Worm (Caenorhabditis elegans) whole organism, young adult: Measurements from ENCODE around the gene C38D4.10.

Experiments used
- F10E7.11 ChIP-seq: sonication (generic microtip); optimal IDR thresholded peaks from 2 replicates; lab custom pipeline; 2017; ENCODE audit warnings: mild to moderate bottlenecking, missing genetic modification characterization, moderate library complexity, missing compliant biosample characterization
- F23B12.7 ChIP-seq: sonication (generic microtip); optimal IDR thresholded peaks from 2 replicates; lab custom pipeline; 2017; ENCODE audit warnings: missing genetic modification characterization, mild to moderate bottlenecking, missing compliant biosample characterization, antibody characterized with exemption, moderate library complexity; ENCODE audit not compliant: insufficient read depth
- F37B4.10 ChIP-seq: fragments of 200-800 bp; sonication (Bioruptor generic); IDR thresholded peaks from 2 replicates; pipeline ENCODE4 v1.3.6; 2022; ENCODE audit warnings: missing genetic modification characterization, missing compliant biosample characterization
- F49E8.2 ChIP-seq: sonication (generic microtip); optimal IDR thresholded peaks from 3 replicates; lab custom pipeline; 2017; ENCODE audit warnings: missing genetic modification characterization, mild to moderate bottlenecking, missing compliant biosample characterization, antibody characterized with exemption, moderate library complexity; ENCODE audit not compliant: insufficient read depth
- F55B11.4 ChIP-seq: sonication (generic microtip); optimal IDR thresholded peaks from 2 replicates; lab custom pipeline; 2016; ENCODE audit warnings: missing compliant biosample characterization, missing genetic modification characterization, borderline replicate concordance; ENCODE audit not compliant: insufficient read depth
- T26A5.8 ChIP-seq: sonication (generic microtip); optimal IDR thresholded peaks from 2 replicates; lab custom pipeline; 2016; ENCODE audit warnings: missing genetic modification characterization, missing compliant biosample characterization
- Y56A3A.18 ChIP-seq: fragments of 200-800 bp; sonication (Bioruptor generic); IDR thresholded peaks from 2 replicates; pipeline ENCODE4 v1.3.6; 2022; ENCODE audit warnings: missing genetic modification reagents, missing genetic modification characterization, missing compliant biosample characterization
- akir-1 ChIP-seq: fragments of 200-800 bp; sonication (Bioruptor generic); optimal IDR thresholded peaks from 2 replicates; lab custom pipeline; 2018; ENCODE audit warnings: mild to moderate bottlenecking, missing genetic modification characterization, moderate library complexity, missing compliant biosample characterization
- athp-1 ChIP-seq: sonication (generic microtip); optimal IDR thresholded peaks from 2 replicates; lab custom pipeline; 2017; ENCODE audit warnings: mild to moderate bottlenecking, missing genetic modification characterization, missing compliant biosample characterization
- attf-3 ChIP-seq: fragments of 200-800 bp; sonication (Bioruptor generic); conservative IDR thresholded peaks from 2 replicates; pipeline ENCODE4 v1.3.6; 2022; ENCODE audit warnings: missing genetic modification reagents, missing genetic modification characterization, missing compliant biosample characterization
- ccch-3 ChIP-seq: fragments of 200-800 bp; sonication (Bioruptor generic); optimal IDR thresholded peaks from 2 replicates; lab custom pipeline; 2018; ENCODE audit warnings: mild to moderate bottlenecking, missing genetic modification characterization, missing compliant biosample characterization
- cebp-2 ChIP-seq: fragments of 200-800 bp; sonication (Bioruptor generic); IDR thresholded peaks from 2 replicates; pipeline ENCODE4 v1.3.6; 2022; ENCODE audit warnings: missing genetic modification characterization, missing compliant biosample characterization
- ceh-58 ChIP-seq: fragments of 200-800 bp; sonication (Bioruptor generic); IDR thresholded peaks from 2 replicates; pipeline ENCODE4 v1.3.6; 2022; ENCODE audit warnings: missing genetic modification characterization, missing compliant biosample characterization
- ceh-91 ChIP-seq: fragments of 200-800 bp; sonication (Bioruptor generic); IDR thresholded peaks from 2 replicates; pipeline ENCODE4 v1.3.6; 2022; ENCODE audit warnings: missing genetic modification reagents, missing genetic modification characterization, missing compliant biosample characterization
- dox-1 ChIP-seq: fragments of 200-800 bp; sonication (Bioruptor generic); IDR thresholded peaks from 2 replicates; pipeline ENCODE4 v1.3.6; 2022; ENCODE audit warnings: missing genetic modification reagents, missing genetic modification characterization, missing compliant biosample characterization
- egl-18 ChIP-seq: fragments of 200-800 bp; sonication (Bioruptor generic); IDR thresholded peaks from 2 replicates; pipeline ENCODE4 v1.3.6; 2022; ENCODE audit warnings: missing genetic modification reagents, missing genetic modification characterization, missing compliant biosample characterization
- egrh-3 ChIP-seq: fragments of 200-800 bp; sonication (Bioruptor generic); IDR thresholded peaks from 2 replicates; pipeline ENCODE4 v1.3.6; 2022; ENCODE audit warnings: missing genetic modification reagents, missing genetic modification characterization, missing compliant biosample characterization
- ekl-4 ChIP-seq: fragments of 200-800 bp; sonication (Bioruptor generic); IDR thresholded peaks from 2 replicates; pipeline ENCODE4 v1.3.6; 2022; ENCODE audit warnings: missing genetic modification reagents, missing genetic modification characterization, missing compliant biosample characterization
- hlh-26 ChIP-seq: fragments of 200-800 bp; sonication (Bioruptor generic); conservative IDR thresholded peaks from 2 replicates; pipeline ENCODE4 v1.3.6; 2022; ENCODE audit warnings: missing genetic modification reagents, missing genetic modification characterization, missing compliant biosample characterization
- lag-1 ChIP-seq: fragments of 200-800 bp; sonication (Bioruptor generic); IDR thresholded peaks from 2 replicates; pipeline ENCODE4 v1.3.6; 2022; ENCODE audit warnings: missing genetic modification reagents, missing genetic modification characterization, missing compliant biosample characterization
- let-526 ChIP-seq: fragments of 200-800 bp; sonication (Bioruptor generic); IDR thresholded peaks from 2 replicates; pipeline ENCODE4 v1.3.6; 2022; ENCODE audit warnings: missing genetic modification reagents, missing genetic modification characterization, missing compliant biosample characterization
- lin-26 ChIP-seq: fragments of 200-800 bp; sonication (Bioruptor generic); IDR thresholded peaks from 2 replicates; pipeline ENCODE4 v1.3.6; 2022; ENCODE audit warnings: missing genetic modification reagents, missing genetic modification characterization, missing compliant biosample characterization
- lin-40 ChIP-seq: sonication (generic microtip); optimal IDR thresholded peaks from 2 replicates; lab custom pipeline; 2016; ENCODE audit warnings: missing genetic modification characterization, mild to moderate bottlenecking, missing compliant biosample characterization, missing genotype, missing genetic modification reagents
- lsy-27 ChIP-seq: sonication (generic microtip); optimal IDR thresholded peaks from 2 replicates; lab custom pipeline; 2017; ENCODE audit warnings: missing genetic modification characterization, mild to moderate bottlenecking, missing compliant biosample characterization, antibody characterized with exemption, missing genotype, borderline replicate concordance; ENCODE audit not compliant: insufficient read depth
- madf-3 ChIP-seq: fragments of 200-800 bp; sonication (Bioruptor generic); IDR thresholded peaks from 2 replicates; pipeline ENCODE4 v1.3.6; 2022; ENCODE audit warnings: missing genetic modification reagents, missing genetic modification characterization, missing compliant biosample characterization
- mel-28 ChIP-seq: sonication (generic microtip); optimal IDR thresholded peaks from 2 replicates; lab custom pipeline; 2016; ENCODE audit warnings: borderline replicate concordance, mild to moderate bottlenecking, missing genetic modification characterization, missing compliant biosample characterization
- pbrm-1 ChIP-seq: fragments of 200-800 bp; sonication (Bioruptor generic); IDR thresholded peaks from 2 replicates; pipeline ENCODE4 v1.3.6; 2022; ENCODE audit warnings: missing genetic modification reagents, missing genetic modification characterization, missing compliant biosample characterization
- pha-4 ChIP-seq: fragments of 150-350 bp; sonication (generic microtip); optimal IDR thresholded peaks from 2 replicates; lab custom pipeline; 2014; ENCODE audit warnings: missing biosample characterization, missing genetic modification reagents, missing genetic modification characterization
- rec-8 ChIP-seq, 2 experiments: sonication (generic microtip); optimal IDR thresholded peaks; 2 replicates each; lab custom pipeline; 2016; ENCODE audit warnings: mild to moderate bottlenecking in 2 of 2, missing genetic modification characterization in 2 of 2, missing genetic modification reagents in 2 of 2, missing genotype in 2 of 2, missing biosample characterization in 1 of 2, missing compliant biosample characterization in 1 of 2, moderate library complexity in 1 of 2
- snpc-3.4 ChIP-seq: sonication (generic microtip); optimal IDR thresholded peaks from 2 replicates; lab custom pipeline; 2017; ENCODE audit warnings: missing genetic modification characterization, mild to moderate bottlenecking, missing compliant biosample characterization, antibody characterized with exemption, moderate library complexity, missing genotype, missing genetic modification reagents
- tbp1 ChIP-seq: fragments of 200-800 bp; sonication (Bioruptor generic); optimal IDR thresholded peaks from 2 replicates; lab custom pipeline; 2018; ENCODE audit warnings: mild to moderate bottlenecking, missing genetic modification characterization, missing compliant biosample characterization
- zfh-2 ChIP-seq: fragments of 200-800 bp; sonication (Bioruptor generic); conservative IDR thresholded peaks from 2 replicates; pipeline ENCODE4 v1.3.6; 2022; ENCODE audit warnings: missing genetic modification reagents, missing genetic modification characterization, missing compliant biosample characterization
- zim-3 ChIP-seq: sonication (generic microtip); optimal IDR thresholded peaks from 2 replicates; lab custom pipeline; 2017; ENCODE audit warnings: mild to moderate bottlenecking, missing genetic modification characterization, moderate library complexity, missing compliant biosample characterization
- ztf-25 ChIP-seq: fragments of 200-800 bp; sonication (Bioruptor generic); IDR thresholded peaks from 2 replicates; pipeline ENCODE4 v1.3.6; 2022; ENCODE audit warnings: missing genetic modification reagents, missing genetic modification characterization, missing compliant biosample characterization
- ztf-6 ChIP-seq: fragments of 200-800 bp; sonication (Bioruptor generic); IDR thresholded peaks from 2 replicates; pipeline ENCODE4 v1.3.6; 2022; ENCODE audit warnings: missing genetic modification reagents, missing genetic modification characterization, missing compliant biosample characterization

The C38D4.10 gene

ce11 chrIII:4811195-4811594, 28.9 kb downstream of the C38D4.10 start, which contains the start of gene C38D4.7:
TSS of gene C38D4.7 (minus strand) at chrIII:4811295.
- TF ChIP-seq T26A5.8, result no peak
- TF ChIP-seq dox-1 (GFP tag; lab: Robert Waterston, UW), result no peak
- no peak for TF ChIP-seq rec-8 (tag; optimal IDR thresholded peaks at IDR 0.05; lab: Kevin White, UChicago)
- no peak for TF ChIP-seq akir-1 (GFP tag; lab: Kevin White, UChicago)
- no peak for TF ChIP-seq let-526
- no peak for TF ChIP-seq zim-3 (tag; lab: Kevin White, UChicago)
- TF ChIP-seq attf-3 (GFP tag; lab: Robert Waterston, UW), result no peak
- TF ChIP-seq F55B11.4 (tag; lab: Kevin White, UChicago), result no peak
- TF ChIP-seq athp-1, result no peak
- TF ChIP-seq zfh-2 (GFP tag; lab: Robert Waterston, UW), result no peak
- TF ChIP-seq ekl-4 (GFP tag; lab: Robert Waterston, UW), result no peak
- TF ChIP-seq F37B4.10 (GFP tag; lab: Robert Waterston, UW), result no peak
- TF ChIP-seq lin-40, result no peak
- no peak for TF ChIP-seq ztf-25
- TF ChIP-seq lin-26 (GFP tag; lab: Robert Waterston, UW), result no peak
- no peak for TF ChIP-seq egrh-3 (GFP tag; lab: Robert Waterston, UW)
- no peak for TF ChIP-seq lsy-27 (tag; lab: Kevin White, UChicago)
- no peak for TF ChIP-seq F10E7.11 (tag; lab: Kevin White, UChicago)
- TF ChIP-seq lag-1 (GFP tag; lab: Robert Waterston, UW), result no peak
- TF ChIP-seq mel-28 (tag; lab: Kevin White, UChicago), result no peak

- no peak for TF ChIP-seq hlh-26 (GFP tag; lab: Robert Waterston, UW)
- TF ChIP-seq snpc-3.4 (tag; lab: Kevin White, UChicago), result no peak
- TF ChIP-seq Y56A3A.18, result no peak
- no peak for TF ChIP-seq rec-8 (tag; optimal IDR thresholded peaks at IDR 0.05; lab: Kevin White, UChicago)
Measured at ce11 chrIII:4814730-4815129, 32.4 kb downstream of the C38D4.10 start, which contains the start of gene arl-6. TSS of gene arl-6 (minus strand) at chrIII:4814830.

DNA sequence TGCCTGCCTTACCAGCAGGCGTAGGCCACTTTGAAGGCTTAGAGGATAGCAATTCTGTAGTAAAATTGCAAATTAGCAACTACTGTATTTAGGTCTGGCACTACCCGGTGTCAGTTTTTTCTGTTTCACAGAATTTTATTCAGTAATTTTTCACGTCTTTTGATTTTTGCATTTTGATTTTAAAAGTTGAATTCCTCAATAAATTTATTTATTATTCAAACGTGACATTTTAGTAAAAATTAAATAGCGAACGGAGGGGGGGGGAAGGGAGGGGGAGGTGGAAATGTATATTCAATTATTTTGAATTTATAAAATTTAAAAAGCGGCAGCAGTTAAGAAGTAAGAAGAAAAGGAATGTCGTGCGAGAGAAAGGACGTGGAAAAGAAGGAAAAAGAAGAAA, 34.9 kb downstream of the C38D4.10 start, which contains the start of gene F26A1.4:
Gene F26A1.4 (plus strand): TSS at position 301 of the 400 bp plus-strand sequence.
- TF ChIP-seq pha-4 (tag; lab: Kevin White, UChicago), result no peak

ce11 chrIII:4819843-4820242, 37.5 kb downstream of the C38D4.10 start, which contains the start of gene F26A1.7:
TSS of gene F26A1.7 (minus strand) at chrIII:4819943.
- no peak for TF ChIP-seq ztf-6
- no peak for TF ChIP-seq F49E8.2 (tag; lab: Kevin White, UChicago)
- TF ChIP-seq ccch-3 (GFP tag; lab: Kevin White, UChicago), result no peak
- TF ChIP-seq ceh-58, result no peak
- TF ChIP-seq Y56A3A.18, result no peak
- no peak for TF ChIP-seq pbrm-1 (GFP tag; lab: Robert Waterston, UW)
- TF ChIP-seq tbp1 (GFP tag; lab: Kevin White, UChicago), result no peak
- TF ChIP-seq F23B12.7 (tag; lab: Kevin White, UChicago), result no peak
- no peak for TF ChIP-seq ceh-91 (GFP tag; lab: Robert Waterston, UW)
- no peak for TF ChIP-seq madf-3 (GFP tag; lab: Robert Waterston, UW)
- no peak for TF ChIP-seq cebp-2
- no peak for TF ChIP-seq egl-18 (GFP tag; lab: Robert Waterston, UW)
- TF ChIP-seq lin-40, result no peak
